Worm (Caenorhabditis elegans) whole organism, young adult: Measurements from ENCODE around the gene Y54F10AR.1.
A peak's percentile ranks its signal among the peaks of the same experiment; 100 is the strongest.

ENCODE experiments used
- C06A6.2 ChIP-seq: fragments of 200-800 bp; sonication (Bioruptor generic); conservative IDR thresholded peaks from 2 replicates; pipeline ENCODE4 v1.3.6; 2022; ENCODE audit warnings: missing genetic modification characterization, missing compliant biosample characterization
- C17E4.6 ChIP-seq: fragments of 200-800 bp; sonication (Bioruptor generic); IDR thresholded peaks from 2 replicates; pipeline ENCODE4 v1.3.6; 2022; ENCODE audit warnings: missing genetic modification reagents, missing genetic modification characterization, missing compliant biosample characterization
- F22D6.2 ChIP-seq: sonication (generic microtip); optimal IDR thresholded peaks from 2 replicates; lab custom pipeline; 2016; ENCODE audit warnings: mild to moderate bottlenecking, missing genetic modification characterization, missing compliant biosample characterization
- F33H1.4 ChIP-seq: fragments of 200-800 bp; sonication (Bioruptor generic); IDR thresholded peaks from 2 replicates; pipeline ENCODE4 v1.3.6; 2022; ENCODE audit warnings: missing genetic modification reagents, missing genetic modification characterization, missing compliant biosample characterization
- F52B5.7 ChIP-seq: sonication (generic microtip); optimal IDR thresholded peaks from 2 replicates; lab custom pipeline; 2016; ENCODE audit warnings: mild to moderate bottlenecking, missing genetic modification characterization, missing compliant biosample characterization
- akir-1 ChIP-seq: fragments of 200-800 bp; sonication (Bioruptor generic); optimal IDR thresholded peaks from 2 replicates; lab custom pipeline; 2018; ENCODE audit warnings: mild to moderate bottlenecking, missing genetic modification characterization, moderate library complexity, missing compliant biosample characterization
- bed-2 ChIP-seq: fragments of 200-800 bp; sonication (Bioruptor generic); IDR thresholded peaks from 2 replicates; pipeline ENCODE4 v1.3.6; 2022; ENCODE audit warnings: missing genetic modification reagents, missing genetic modification characterization, missing compliant biosample characterization
- ccch-3 ChIP-seq: fragments of 200-800 bp; sonication (Bioruptor generic); optimal IDR thresholded peaks from 2 replicates; lab custom pipeline; 2018; ENCODE audit warnings: mild to moderate bottlenecking, missing genetic modification characterization, missing compliant biosample characterization
- ceh-91 ChIP-seq: fragments of 200-800 bp; sonication (Bioruptor generic); IDR thresholded peaks from 2 replicates; pipeline ENCODE4 v1.3.6; 2022; ENCODE audit warnings: missing genetic modification reagents, missing genetic modification characterization, missing compliant biosample characterization
- efl-1 ChIP-seq: fragments of 150-350 bp; optimal IDR thresholded peaks from 2 replicates; lab custom pipeline; 2014; ENCODE audit warnings: missing biosample characterization, missing genetic modification reagents, missing genetic modification characterization
- him-1 ChIP-seq: sonication (generic microtip); optimal IDR thresholded peaks from 2 replicates; lab custom pipeline; 2016; ENCODE audit warnings: missing genotype, missing genetic modification reagents, missing genetic modification characterization, missing compliant biosample characterization
- hlh-12 ChIP-seq: sonication (generic microtip); optimal IDR thresholded peaks from 2 replicates; lab custom pipeline; 2016; ENCODE audit warnings: missing genetic modification characterization, missing compliant biosample characterization
- hmg-1.2 ChIP-seq: fragments of 200-800 bp; sonication (Bioruptor generic); IDR thresholded peaks from 2 replicates; pipeline ENCODE4 v1.3.6; 2022; ENCODE audit warnings: missing genetic modification reagents, missing genetic modification characterization, missing compliant biosample characterization
- let-607 ChIP-seq, 2 experiments: fragments of 200-800 bp in 1 of 2; sonication (Bioruptor generic) in 1 of 2; sonication (generic microtip) in 1 of 2; optimal IDR thresholded peaks; 2 replicates each; lab custom pipeline; 2016 to 2018; ENCODE audit warnings: mild to moderate bottlenecking in 2 of 2, missing compliant biosample characterization in 2 of 2, missing genetic modification characterization in 2 of 2, moderate library complexity in 2 of 2, missing genotype in 1 of 2
- lin-35 ChIP-seq, 3 experiments: fragments of 150-350 bp in 2 of 3; sonication (generic microtip) in 1 of 3; optimal IDR thresholded peaks; 2 replicates each; lab custom pipeline; 2014 to 2018; ENCODE audit warnings: missing biosample characterization in 3 of 3, missing genetic modification characterization in 3 of 3, missing genetic modification reagents in 3 of 3
- lin-54 ChIP-seq: fragments of 200-800 bp; sonication (Bioruptor generic); optimal IDR thresholded peaks from 2 replicates; lab custom pipeline; 2018; ENCODE audit warnings: mild to moderate bottlenecking, missing genetic modification characterization, missing compliant biosample characterization
- lsl-1 ChIP-seq: fragments of 200-800 bp; sonication (Bioruptor generic); optimal IDR thresholded peaks from 2 replicates; lab custom pipeline; 2018; ENCODE audit warnings: mild to moderate bottlenecking, missing genetic modification characterization, moderate library complexity, missing compliant biosample characterization
- madf-6 ChIP-seq: fragments of 200-800 bp; sonication (Bioruptor generic); IDR thresholded peaks from 2 replicates; pipeline ENCODE4 v1.3.6; 2022; ENCODE audit warnings: missing genetic modification reagents, missing genetic modification characterization, missing compliant biosample characterization
- madf-8 ChIP-seq: fragments of 200-800 bp; sonication (Bioruptor generic); conservative IDR thresholded peaks from 2 replicates; pipeline ENCODE4 v1.3.6; 2022; ENCODE audit warnings: missing genetic modification reagents, missing genetic modification characterization, missing compliant biosample characterization
- mcd-1 ChIP-seq: fragments of 200-800 bp; sonication (Bioruptor generic); IDR thresholded peaks from 2 replicates; pipeline ENCODE4 v1.3.6; 2022; ENCODE audit warnings: missing genetic modification reagents, missing genetic modification characterization, missing compliant biosample characterization
- mes-4 ChIP-seq: sonication (generic microtip); optimal IDR thresholded peaks from 2 replicates; lab custom pipeline; 2016; ENCODE audit warnings: missing genotype, missing genetic modification characterization, missing compliant biosample characterization
- nfyb-1 ChIP-seq: fragments of 200-800 bp; sonication (Bioruptor generic); IDR thresholded peaks from 2 replicates; pipeline ENCODE4 v1.3.6; 2022; ENCODE audit warnings: missing genetic modification reagents, missing genetic modification characterization, missing compliant biosample characterization
- nhr-27 ChIP-seq: fragments of 200-800 bp; sonication (Bioruptor generic); optimal IDR thresholded peaks from 2 replicates; lab custom pipeline; 2018; ENCODE audit warnings: mild to moderate bottlenecking, missing genetic modification characterization, moderate library complexity, missing compliant biosample characterization
- repo-1 ChIP-seq: sonication (generic microtip); optimal IDR thresholded peaks from 2 replicates; lab custom pipeline; 2017; ENCODE audit warnings: mild to moderate bottlenecking, missing genetic modification characterization, missing compliant biosample characterization
- snpc-1.1 ChIP-seq: sonication (generic microtip); optimal IDR thresholded peaks from 2 replicates; lab custom pipeline; 2017; ENCODE audit warnings: missing genetic modification characterization, mild to moderate bottlenecking, missing compliant biosample characterization, antibody characterized with exemption, moderate library complexity, missing genotype, missing genetic modification reagents; ENCODE audit not compliant: insufficient read depth
- tbx-9 ChIP-seq: sonication (generic microtip); optimal IDR thresholded peaks from 2 replicates; lab custom pipeline; 2016; ENCODE audit warnings: borderline replicate concordance, missing genetic modification characterization, inconsistent platforms, missing compliant biosample characterization
- tlf-1 ChIP-seq: fragments of 200-800 bp; sonication (Bioruptor generic); optimal IDR thresholded peaks from 2 replicates; lab custom pipeline; 2018; ENCODE audit warnings: mild to moderate bottlenecking, missing genetic modification characterization, missing compliant biosample characterization
- zfh-2 ChIP-seq: fragments of 200-800 bp; sonication (Bioruptor generic); conservative IDR thresholded peaks from 2 replicates; pipeline ENCODE4 v1.3.6; 2022; ENCODE audit warnings: missing genetic modification reagents, missing genetic modification characterization, missing compliant biosample characterization
- zim-3 ChIP-seq: sonication (generic microtip); optimal IDR thresholded peaks from 2 replicates; lab custom pipeline; 2017; ENCODE audit warnings: mild to moderate bottlenecking, missing genetic modification characterization, moderate library complexity, missing compliant biosample characterization
- ztf-28 ChIP-seq: fragments of 200-800 bp; sonication (Bioruptor generic); IDR thresholded peaks from 2 replicates; pipeline ENCODE4 v1.3.6; 2022; ENCODE audit warnings: missing genetic modification reagents, missing genetic modification characterization, missing compliant biosample characterization

Y54F10AR.1 gene

ce11 chrIII:2575635-2576164 is at the start of gene Y54F10AR.1:
Gene Y54F10AR.1 (minus strand): TSS chrIII:2575685.
- TF ChIP-seq tbx-9 (tag; lab: Kevin White, UChicago): no peak
- TF ChIP-seq lin-54 (GFP tag; lab: Kevin White, UChicago): no peak
- no peak for TF ChIP-seq akir-1 (GFP tag; lab: Kevin White, UChicago)
- peak; percentile 71 for TF ChIP-seq F33H1.4
- peak; percentile 71; the same call in 1 of the 2 replicates for TF ChIP-seq madf-6 (GFP tag; lab: Robert Waterston, UW)
- no peak for TF ChIP-seq snpc-1.1 (tag; lab: Kevin White, UChicago)
- TF ChIP-seq nfyb-1 (GFP tag; lab: Robert Waterston, UW): no peak
- peak; percentile 33 for TF ChIP-seq efl-1 (GFP tag; lab: Kevin White, UChicago)
- no peak for TF ChIP-seq bed-2
- TF ChIP-seq tlf-1 (GFP tag; lab: Kevin White, UChicago): no peak
- no peak for TF ChIP-seq let-607 (tag; optimal IDR thresholded peaks at IDR 0.05; lab: Kevin White, UChicago)
- no peak for TF ChIP-seq ccch-3 (GFP tag; lab: Kevin White, UChicago)
- TF ChIP-seq F22D6.2 (tag; lab: Kevin White, UChicago): no peak
- no peak for TF ChIP-seq lsl-1 (GFP tag; lab: Kevin White, UChicago)
- peak; percentile 44; the same call in 1 of the 2 replicates for TF ChIP-seq madf-8 (GFP tag; lab: Robert Waterston, UW)
- peak; percentile 34; the same call in 1 of the 2 replicates for TF ChIP-seq ceh-91 (GFP tag; lab: Robert Waterston, UW)
- TF ChIP-seq ztf-28 (GFP tag; lab: Robert Waterston, UW): no peak
- TF ChIP-seq F52B5.7 (tag; lab: Kevin White, UChicago): no peak
- no peak for TF ChIP-seq C17E4.6
- TF ChIP-seq him-1 (tag; lab: Kevin White, UChicago): no peak

ce11 chrIII:2622870-2623269 is 47.4 kb upstream of the Y54F10AR.1 start, which contains the start of gene Y71H2B.2:
Gene Y71H2B.2 (plus strand): TSS chrIII:2623170.
- TF ChIP-seq repo-1 (tag; lab: Kevin White, UChicago): no peak
- TF ChIP-seq ccch-3 (GFP tag; lab: Kevin White, UChicago): no peak
- no peak for TF ChIP-seq lin-54 (GFP tag; lab: Kevin White, UChicago)
- TF ChIP-seq hlh-12: no peak
- no peak for TF ChIP-seq zfh-2
- no peak for TF ChIP-seq C06A6.2 (GFP tag; lab: Robert Waterston, UW)
- TF ChIP-seq nhr-27 (tag; lab: Kevin White, UChicago): no peak
- TF ChIP-seq hmg-1.2 (GFP tag; lab: Robert Waterston, UW): no peak
- TF ChIP-seq zim-3: no peak

- TF ChIP-seq F33H1.4: peak; percentile 20; the same call in 1 of the 2 replicates
- TF ChIP-seq mes-4 (tag; lab: Kevin White, UChicago): no peak
- TF ChIP-seq lin-35 (GFP tag; optimal IDR thresholded peaks at IDR 0.05; lab: Kevin White, UChicago): peak in 1 of 3 experiments; percentile 56
- 0 out of 2 replicates have a peak, but pooled peaks have one; percentile 34 for TF ChIP-seq madf-6 (GFP tag; lab: Robert Waterston, UW)
- no peak for TF ChIP-seq lsl-1 (GFP tag; lab: Kevin White, UChicago)
- peak; percentile 13; the same call in 1 of the 2 replicates for TF ChIP-seq mcd-1 (GFP tag; lab: Robert Waterston, UW)
Measured at ce11 chrIII:2619559-2619958, 44.1 kb upstream of the Y54F10AR.1 start, which contains the start of gene ppfr-4. Gene ppfr-4 (plus strand): TSS chrIII:2619936.

ce11 chrIII:2618663-2619062 is 43.2 kb upstream of the Y54F10AR.1 start, which contains the start of gene Y71H2B.4:
Gene Y71H2B.4 (plus strand): TSS chrIII:2618963.
- no peak for TF ChIP-seq ceh-91 (GFP tag; lab: Robert Waterston, UW)
- 0 out of 2 replicates have a peak, but pooled peaks have one; percentile 38 for TF ChIP-seq zfh-2
